Fruit fly (Drosophila melanogaster) whole organism, embryonic: ENCODE data around the gene fru.

Experiments
- Atf3 ChIP-seq: fragments of 200-800 bp; sonication (Bioruptor generic); optimal IDR thresholded peaks from 3 replicates; lab custom pipeline; 2016; ENCODE audit warnings: missing biosample characterization, missing genetic modification characterization
- BtbVII ChIP-seq: fragments of 200-800 bp; sonication (Bioruptor generic); optimal IDR thresholded peaks from 3 replicates; lab custom pipeline; 2017; ENCODE audit warnings: missing biosample characterization, mild to moderate bottlenecking, missing genetic modification characterization
- CG10209 ChIP-seq: fragments of 200-800 bp; sonication (Bioruptor generic); optimal IDR thresholded peaks from 3 replicates; lab custom pipeline; 2017; ENCODE audit warnings: missing biosample characterization, mild to moderate bottlenecking, missing genetic modification characterization, missing genetic modification reagents
- CG10431 ChIP-seq: fragments of 200-800 bp; sonication (Bioruptor generic); optimal IDR thresholded peaks from 3 replicates; lab custom pipeline; 2018; ENCODE audit warnings: missing biosample characterization, mild to moderate bottlenecking, missing genetic modification characterization
- CG11560 ChIP-seq: fragments of 200-800 bp; sonication (Bioruptor generic); IDR thresholded peaks from 3 replicates; pipeline ENCODE4 v1.3.6; 2022; ENCODE audit warnings: missing biosample characterization, missing genetic modification characterization
- CG12155 ChIP-seq: fragments of 200-800 bp; sonication (Bioruptor generic); optimal IDR thresholded peaks from 3 replicates; lab custom pipeline; 2016; ENCODE audit warnings: missing biosample characterization, missing genetic modification characterization
- CG12769 ChIP-seq: fragments of 200-800 bp; sonication (Bioruptor generic); optimal IDR thresholded peaks from 2 replicates; lab custom pipeline; 2019; ENCODE audit warnings: missing biosample characterization, mild to moderate bottlenecking, missing genetic modification characterization, moderate library complexity
- CG13624 ChIP-seq: fragments of 200-800 bp; sonication (Bioruptor generic); optimal IDR thresholded peaks from 2 replicates; lab custom pipeline; 2016; ENCODE audit warnings: missing biosample characterization, missing genetic modification characterization
- CG15269 ChIP-seq: fragments of 200-800 bp; sonication (Bioruptor generic); optimal IDR thresholded peaks from 2 replicates; lab custom pipeline; 2018; ENCODE audit warnings: missing biosample characterization, mild to moderate bottlenecking, missing genetic modification characterization, moderate library complexity
- CG15696 ChIP-seq: fragments of 200-800 bp; sonication (Bioruptor generic); optimal IDR thresholded peaks from 2 replicates; lab custom pipeline; 2019; ENCODE audit warnings: missing biosample characterization, mild to moderate bottlenecking, missing genetic modification characterization, moderate library complexity
- CG17829 ChIP-seq: fragments of 200-800 bp; optimal IDR thresholded peaks from 2 replicates; lab custom pipeline; 2019; ENCODE audit warnings: missing biosample characterization, mild to moderate bottlenecking, missing genetic modification characterization, moderate library complexity
- CG18599 ChIP-seq: fragments of 200-800 bp; sonication (Bioruptor generic); optimal IDR thresholded peaks from 3 replicates; lab custom pipeline; 2017; ENCODE audit warnings: missing biosample characterization, missing genetic modification characterization, mild to moderate bottlenecking, moderate library complexity, missing genetic modification reagents
- CG18619 ChIP-seq: fragments of 200-800 bp; sonication (Bioruptor generic); optimal IDR thresholded peaks from 3 replicates; lab custom pipeline; 2017; ENCODE audit warnings: missing biosample characterization, mild to moderate bottlenecking, missing genetic modification characterization
- CG34376 ChIP-seq: fragments of 200-800 bp; sonication (Bioruptor generic); optimal IDR thresholded peaks from 2 replicates; lab custom pipeline; 2018; ENCODE audit warnings: missing biosample characterization, mild to moderate bottlenecking, missing genetic modification characterization
- CG5180 ChIP-seq: fragments of 200-800 bp; sonication (Bioruptor generic); optimal IDR thresholded peaks from 3 replicates; lab custom pipeline; 2017; ENCODE audit warnings: missing biosample characterization, missing genetic modification characterization, mild to moderate bottlenecking, moderate library complexity, missing genetic modification reagents
- CG6254 ChIP-seq: fragments of 200-800 bp; sonication (Bioruptor generic); optimal IDR thresholded peaks from 3 replicates; lab custom pipeline; 2017; ENCODE audit warnings: mild to moderate bottlenecking, missing biosample characterization, missing genetic modification reagents, missing genetic modification characterization
- CG8089 ChIP-seq: fragments of 200-800 bp; sonication (Bioruptor generic); optimal IDR thresholded peaks from 3 replicates; lab custom pipeline; 2016; ENCODE audit warnings: missing biosample characterization, missing genetic modification characterization
- CG8281 ChIP-seq: fragments of 200-800 bp; sonication (Bioruptor generic); optimal IDR thresholded peaks from 2 replicates; lab custom pipeline; 2018; ENCODE audit warnings: missing biosample characterization, mild to moderate bottlenecking, missing genetic modification characterization, moderate library complexity
- CG9215 ChIP-seq: fragments of 200-800 bp; sonication (Bioruptor generic); IDR thresholded peaks from 2 replicates; pipeline ENCODE4 v1.3.6; 2022; ENCODE audit warnings: missing biosample characterization, missing genetic modification characterization
- CG9609 ChIP-seq: fragments of 200-800 bp; sonication (Bioruptor generic); optimal IDR thresholded peaks from 3 replicates; lab custom pipeline; 2016; ENCODE audit warnings: missing biosample characterization, missing genetic modification characterization
- CG9727 ChIP-seq: fragments of 200-800 bp; sonication (Bioruptor generic); optimal IDR thresholded peaks from 3 replicates; lab custom pipeline; 2017; ENCODE audit warnings: missing biosample characterization, mild to moderate bottlenecking, missing genetic modification characterization
- CG9932 ChIP-seq: fragments of 200-800 bp; sonication (Bioruptor generic); IDR thresholded peaks from 2 replicates; pipeline ENCODE4 v1.3.6; 2022; ENCODE audit warnings: missing biosample characterization, missing genetic modification characterization
- Deaf1 ChIP-seq: fragments of 200-800 bp; optimal IDR thresholded peaks from 3 replicates; lab custom pipeline; 2019; ENCODE audit warnings: missing biosample characterization, mild to moderate bottlenecking, missing genetic modification characterization, moderate library complexity
- Hey ChIP-seq: fragments of 200-800 bp; sonication (Bioruptor generic); optimal IDR thresholded peaks from 3 replicates; lab custom pipeline; 2018; ENCODE audit warnings: missing biosample characterization, mild to moderate bottlenecking, missing genetic modification characterization
- Med ChIP-seq: fragments of 200-800 bp; sonication (Bioruptor generic); peaks from one replicate; lab custom pipeline; 2016; ENCODE audit warnings: missing biosample characterization, missing genetic modification characterization, mild to moderate bottlenecking, inconsistent platforms, moderate library complexity
- Meics ChIP-seq: fragments of 200-800 bp; sonication (Bioruptor generic); optimal IDR thresholded peaks from 2 replicates; lab custom pipeline; 2017; ENCODE audit warnings: missing biosample characterization, mild to moderate bottlenecking, missing genetic modification characterization
- NC2β ChIP-seq: fragments of 200-800 bp; sonication (Bioruptor generic); optimal IDR thresholded peaks from 2 replicates; lab custom pipeline; 2016; ENCODE audit warnings: missing biosample characterization, missing genetic modification characterization
- Oaz ChIP-seq: fragments of 200-800 bp; sonication (Bioruptor generic); IDR thresholded peaks from 2 replicates; pipeline ENCODE4 v1.3.6; 2022; ENCODE audit warnings: missing biosample characterization, missing genetic modification characterization
- PHDP ChIP-seq: fragments of 200-800 bp; sonication (Bioruptor generic); optimal IDR thresholded peaks from 3 replicates; lab custom pipeline; 2018; ENCODE audit warnings: missing biosample characterization, mild to moderate bottlenecking, missing genetic modification characterization, moderate library complexity
- Rx ChIP-seq: fragments of 200-800 bp; sonication (Bioruptor generic); IDR thresholded peaks from 2 replicates; pipeline ENCODE4 v1.3.6; 2022; ENCODE audit warnings: missing biosample characterization, missing genetic modification characterization
- Scr ChIP-seq: fragments of 200-800 bp; sonication (Bioruptor generic); IDR thresholded peaks from 2 replicates; pipeline ENCODE4 v1.3.6; 2022; ENCODE audit warnings: missing biosample characterization, missing genetic modification characterization; ENCODE audit not compliant: partially characterized antibody
- Sry-δ ChIP-seq: fragments of 200-800 bp; sonication (Bioruptor generic); optimal IDR thresholded peaks from 2 replicates; lab custom pipeline; 2016; ENCODE audit warnings: missing biosample characterization, missing genetic modification characterization
- ara ChIP-seq: fragments of 200-800 bp; sonication (Bioruptor generic); IDR thresholded peaks from 2 replicates; pipeline ENCODE4 v1.3.6; 2022; ENCODE audit warnings: missing biosample characterization, missing genetic modification characterization
- bsh ChIP-seq, 2 experiments: fragments of 200-800 bp; sonication (Bioruptor generic); optimal IDR thresholded peaks; 2 replicates each; lab custom pipeline; 2017 to 2018; ENCODE audit warnings: mild to moderate bottlenecking in 2 of 2, missing biosample characterization in 2 of 2, missing genetic modification characterization in 2 of 2, moderate library complexity in 1 of 2
- chinmo ChIP-seq: fragments of 200-800 bp; sonication (Bioruptor generic); IDR thresholded peaks from 4 replicates; pipeline ENCODE4 v1.3.6; 2022; ENCODE audit warnings: missing biosample characterization, missing genetic modification characterization; ENCODE audit not compliant: partially characterized antibody
- crp ChIP-seq, 2 experiments: fragments of 200-800 bp; sonication (Bioruptor generic); optimal IDR thresholded peaks; 2 replicates in 1 of 2; 3 replicates in 1 of 2; lab custom pipeline; 2017; ENCODE audit warnings: missing biosample characterization in 2 of 2, missing genetic modification characterization in 2 of 2, mild to moderate bottlenecking in 1 of 2, moderate library complexity in 1 of 2
- dati ChIP-seq: fragments of 200-800 bp; sonication (Bioruptor generic); IDR thresholded peaks from 2 replicates; pipeline ENCODE4 v1.3.6; 2022; ENCODE audit warnings: missing biosample characterization, missing genetic modification characterization
- ham ChIP-seq: fragments of 200-800 bp; sonication (Bioruptor generic); IDR thresholded peaks from 2 replicates; pipeline ENCODE4 v1.3.6; 2022; ENCODE audit warnings: missing biosample characterization, missing genetic modification characterization
- jing ChIP-seq: fragments of 200-800 bp; sonication (Bioruptor generic); optimal IDR thresholded peaks from 2 replicates; lab custom pipeline; 2018; ENCODE audit warnings: missing biosample characterization, mild to moderate bottlenecking, missing genetic modification characterization
- klu ChIP-seq: fragments of 200-800 bp; sonication (Bioruptor generic); IDR thresholded peaks from 2 replicates; pipeline ENCODE4 v1.3.6; 2022; ENCODE audit warnings: missing biosample characterization, missing genetic modification characterization
- org-1 ChIP-seq: fragments of 200-800 bp; sonication (Bioruptor generic); optimal IDR thresholded peaks from 2 replicates; lab custom pipeline; 2017; ENCODE audit warnings: missing biosample characterization, missing genetic modification characterization
- peb ChIP-seq: fragments of 200-800 bp; sonication (Bioruptor generic); IDR thresholded peaks from 2 replicates; pipeline ENCODE4 v1.3.6; 2022; ENCODE audit warnings: missing biosample characterization, missing genetic modification characterization
- psq ChIP-seq: fragments of 200-800 bp; sonication (Bioruptor generic); optimal IDR thresholded peaks from 2 replicates; lab custom pipeline; 2017; ENCODE audit warnings: missing biosample characterization, missing genetic modification characterization
- row ChIP-seq: fragments of 200-800 bp; sonication (Bioruptor generic); IDR thresholded peaks from 3 replicates; pipeline ENCODE4 v1.3.6; 2022; ENCODE audit warnings: missing biosample characterization, missing genetic modification characterization
- schlank ChIP-seq: fragments of 200-800 bp; sonication (Bioruptor generic); optimal IDR thresholded peaks from 2 replicates; lab custom pipeline; 2018; ENCODE audit warnings: missing biosample characterization, mild to moderate bottlenecking, missing genetic modification characterization
- seq ChIP-seq: fragments of 200-800 bp; sonication (Bioruptor generic); IDR thresholded peaks from 2 replicates; pipeline ENCODE4 v1.3.6; 2022; ENCODE audit warnings: missing biosample characterization, missing genetic modification characterization
- slbo ChIP-seq: fragments of 200-800 bp; sonication (Bioruptor generic); IDR thresholded peaks from 2 replicates; pipeline ENCODE4 v1.3.6; 2022; ENCODE audit warnings: missing biosample characterization, missing genetic modification characterization
- slp2 ChIP-seq: fragments of 200-800 bp; sonication (Bioruptor generic); optimal IDR thresholded peaks from 2 replicates; lab custom pipeline; 2016; ENCODE audit warnings: missing biosample characterization, missing genetic modification characterization
- ssp ChIP-seq: fragments of 200-800 bp; sonication (Bioruptor generic); IDR thresholded peaks from 2 replicates; pipeline ENCODE4 v1.3.6; 2022; ENCODE audit warnings: missing biosample characterization, missing genetic modification characterization
- z ChIP-seq: fragments of 200-800 bp; sonication (Bioruptor generic); IDR thresholded peaks from 3 replicates; pipeline ENCODE4 v1.3.6; 2022; ENCODE audit warnings: missing biosample characterization, missing genetic modification characterization

The fru gene

dm6 chr3R:18456196-18456781 is 89.1 kb downstream of the fru start (continued):
- TF ChIP-seq jing (GFP tag; lab: Kevin White, UChicago) = no peak
- TF ChIP-seq Deaf1 = no peak
- TF ChIP-seq CG9215 (GFP tag; lab: Robert Waterston, UW) = 0 out of 2 replicates have a peak, but pooled peaks have one; percentile 20
- no peak for TF ChIP-seq BtbVII
- peak; percentile 36 for TF ChIP-seq CG12155
- TF ChIP-seq CG15696 (tag; lab: Kevin White, UChicago) = no peak
- TF ChIP-seq klu (GFP tag; lab: Robert Waterston, UW) = no peak
- no peak for TF ChIP-seq CG34376 (GFP tag; lab: Kevin White, UChicago)
- no peak for TF ChIP-seq CG5180
- no peak for TF ChIP-seq Hey (tag; lab: Kevin White, UChicago)
- TF ChIP-seq CG6254 (GFP tag; lab: Kevin White, UChicago) = no peak
- TF ChIP-seq NC2β (GFP tag; lab: Kevin White, UChicago) = no peak
- TF ChIP-seq CG9932 (GFP tag; lab: Robert Waterston, UW) = peak; percentile 51
- TF ChIP-seq Sry-δ = no peak
- TF ChIP-seq dati = no peak
- TF ChIP-seq seq (GFP tag; lab: Robert Waterston, UW) = peak; percentile 61; the same call in 1 of the 2 replicates
- TF ChIP-seq org-1 (GFP tag; lab: Kevin White, UChicago) = peak; percentile 6
- peak; percentile 29; the same call in 1 of the 2 replicates for TF ChIP-seq Rx (GFP tag; lab: Robert Waterston, UW)
- TF ChIP-seq CG10431 (GFP tag; lab: Kevin White, UChicago) = no peak
- TF ChIP-seq Med (GFP tag; lab: Kevin White, UChicago) = peak; percentile 83
- TF ChIP-seq z (GFP tag; lab: Robert Waterston, UW) = no peak
- no peak for TF ChIP-seq CG17829 (tag; lab: Kevin White, UChicago)
- TF ChIP-seq Oaz (GFP tag; lab: Robert Waterston, UW) = 0 out of 2 replicates have a peak, but pooled peaks have one; percentile 16
- peak; percentile 21 for TF ChIP-seq Atf3 (GFP tag; lab: Kevin White, UChicago)
- peak; percentile 69 for TF ChIP-seq CG15269 (tag; lab: Kevin White, UChicago)
- TF ChIP-seq Meics = peak; percentile 51
- no peak for TF ChIP-seq Scr
- TF ChIP-seq CG12769 (tag; lab: Kevin White, UChicago) = peak; percentile 61
- TF ChIP-seq CG9609 (GFP tag; lab: Kevin White, UChicago) = peak; percentile 33
- TF ChIP-seq bsh (GFP tag; optimal IDR thresholded peaks at IDR 0.05; lab: Kevin White, UChicago) = peak in 1 of 2 experiments; percentile 70
- TF ChIP-seq row (GFP tag; lab: Robert Waterston, UW) = peak; percentile 68; the same call in 2 of the 3 replicates
- TF ChIP-seq ssp (GFP tag; lab: Robert Waterston, UW) = no peak
- peak; percentile 33; the same call in 1 of the 2 replicates for TF ChIP-seq peb (GFP tag; lab: Robert Waterston, UW)
- TF ChIP-seq ham (GFP tag; lab: Robert Waterston, UW) = no peak
- peak; percentile 42; the same call in 1 of the 2 replicates for TF ChIP-seq ara (GFP tag; lab: Robert Waterston, UW)
- peak; percentile 16 for TF ChIP-seq schlank (tag; lab: Kevin White, UChicago)
- TF ChIP-seq CG8089 (GFP tag; lab: Kevin White, UChicago) = no peak
- TF ChIP-seq crp (GFP tag; optimal IDR thresholded peaks at IDR 0.05; lab: Kevin White, UChicago) = no peak
- peak; percentile 76 for TF ChIP-seq slbo (GFP tag; lab: Robert Waterston, UW)
- TF ChIP-seq CG8281 (tag; lab: Kevin White, UChicago) = peak; percentile 98
- peak; percentile 28 for TF ChIP-seq CG13624 (GFP tag; lab: Kevin White, UChicago)
- TF ChIP-seq PHDP (tag; lab: Kevin White, UChicago) = no peak
- peak; percentile 50 for TF ChIP-seq CG18599 (GFP tag; lab: Kevin White, UChicago)
- no peak for TF ChIP-seq psq
- 0 out of 3 replicates have a peak, but pooled peaks have one; percentile 33 for TF ChIP-seq CG11560 (tag; lab: Robert Waterston, UW)
- TF ChIP-seq slp2 (GFP tag; lab: Kevin White, UChicago) = peak; percentile 45
- TF ChIP-seq CG18619 = peak; percentile 21
- peak; percentile 42 for TF ChIP-seq CG10209 (GFP tag; lab: Kevin White, UChicago)
- TF ChIP-seq CG9727 (GFP tag; lab: Kevin White, UChicago) = no peak
- TF ChIP-seq chinmo (GFP tag; lab: Robert Waterston, UW) = no peak
